Fruit fly (Drosophila melanogaster): ENCODE results near the gene bru3.

bru3 gene

DNA sequence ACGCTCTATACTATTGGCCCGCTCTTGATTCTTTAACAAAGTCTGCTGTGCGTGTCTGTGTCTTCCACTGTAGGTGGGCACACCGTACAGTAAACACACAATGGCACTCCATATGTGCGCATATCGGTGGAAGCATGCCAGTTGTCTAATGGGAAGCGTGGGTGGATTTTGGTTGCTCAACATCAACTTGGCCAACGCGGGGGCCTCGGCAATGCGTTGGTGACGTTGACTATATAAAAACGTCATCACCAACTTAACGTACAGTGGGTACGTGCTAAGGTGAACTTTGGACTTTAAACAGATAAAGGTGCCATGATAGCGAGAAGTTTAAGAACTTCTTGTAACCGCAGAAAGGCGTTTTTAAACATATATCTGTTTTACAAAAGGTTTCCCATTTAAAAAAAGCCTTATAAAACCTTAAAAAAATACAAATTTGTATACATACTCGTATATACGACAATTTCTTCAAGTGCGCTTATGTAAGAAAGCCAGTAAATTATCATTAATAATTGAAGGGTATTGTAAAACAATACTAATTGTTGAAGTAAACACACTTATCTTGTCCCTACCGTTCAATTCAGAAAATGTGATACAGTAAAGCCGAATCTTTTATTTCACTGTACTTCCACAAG is 323.5 kb downstream of the bru3 start (continued):
- TF ChIP-seq Optix (GFP tag; IDR thresholded peaks at IDR 0.05) (no peak), klu (GFP tag; IDR thresholded peaks at IDR 0.05) (no peak), CG5180 (GFP tag; optimal IDR thresholded peaks at IDR 0.05) (peak; percentile 44), grau (tag; optimal IDR thresholded peaks at IDR 0.05) (peak; percentile 92), zfh1 (GFP tag; IDR thresholded peaks at IDR 0.05) (no peak), sens (GFP tag) (peak; percentile 88), seq (GFP tag; IDR thresholded peaks at IDR 0.05) (peak; percentile 13; the same call in 1 of the 2 replicates), CG12659 (GFP tag; optimal IDR thresholded peaks at IDR 0.05) (peak; percentile 57), nom (GFP tag; optimal IDR thresholded peaks at IDR 0.05) (peak; percentile 6), BEAF-32 (GFP tag; optimal IDR thresholded peaks at IDR 0.05) (no peak), Chrac-16 (GFP tag; optimal IDR thresholded peaks at IDR 0.05) (no peak), CG17328 (GFP tag; IDR thresholded peaks at IDR 0.05) (no peak), CG12391 (tag; optimal IDR thresholded peaks at IDR 0.05) (peak; percentile 46), knrl (GFP tag; IDR thresholded peaks at IDR 0.05; ENCODE audit: partially characterized antibody) (no peak), H15 (GFP tag; IDR thresholded peaks at IDR 0.05) (no peak), tap (tag; optimal IDR thresholded peaks at IDR 0.05) (no peak), CG2712 (tag; optimal IDR thresholded peaks at IDR 0.05) (peak; percentile 31), CG14014 (GFP tag; IDR thresholded peaks at IDR 0.05) (0 out of 2 replicates have a peak, but pooled peaks have one; percentile 30), ara (GFP tag; IDR thresholded peaks at IDR 0.05) (no peak), CG8290 (GFP tag; optimal IDR thresholded peaks at IDR 0.05) (no peak), CG8290 (tag; optimal IDR thresholded peaks at IDR 0.05) (peak in 1 of 2 experiments; percentile 42), CG2678 (tag; optimal IDR thresholded peaks at IDR 0.05) (peak; percentile 76), toy (GFP tag; IDR thresholded peaks at IDR 0.05) (no peak), wdn (GFP tag; IDR thresholded peaks at IDR 0.05) (0 out of 2 replicates have a peak, but pooled peaks have one; percentile 21), crol (GFP tag; IDR thresholded peaks at IDR 0.05) (no peak), fd64A (GFP tag; optimal IDR thresholded peaks at IDR 0.05) (no peak), CG14965 (GFP tag; optimal IDR thresholded peaks at IDR 0.05; ENCODE audit: borderline replicate concordance) (no peak), Drgx (GFP tag; IDR thresholded peaks at IDR 0.05) (no peak), B-H2 (GFP tag; optimal IDR thresholded peaks at IDR 0.05) (peak; percentile 15), Rx (GFP tag; IDR thresholded peaks at IDR 0.05) (no peak), dimm (GFP tag; IDR thresholded peaks at IDR 0.05) (no peak), CG32532 (GFP tag; IDR thresholded peaks at IDR 0.05) (peak; percentile 52; the same call in 1 of the 2 replicates), CG15696 (tag; optimal IDR thresholded peaks at IDR 0.05) (no peak), Hand (GFP tag; optimal IDR thresholded peaks at IDR 0.05) (peak; percentile 60), lov (optimal IDR thresholded peaks at IDR 0.05) (no peak), lov (GFP tag; IDR thresholded peaks at IDR 0.05) (no peak), Asciz (GFP tag; optimal IDR thresholded peaks at IDR 0.05) (peak; percentile 40), CG10462 (GFP tag; optimal IDR thresholded peaks at IDR 0.05) (no peak), gt (GFP tag; IDR thresholded peaks at IDR 0.05) (no peak), CG1024 (GFP tag; IDR thresholded peaks at IDR 0.05) (no peak), Fer3 (tag; optimal IDR thresholded peaks at IDR 0.05) (peak; percentile 27), CG7839 (tag; optimal IDR thresholded peaks at IDR 0.05) (peak; percentile 67), CG3163 (GFP tag; optimal IDR thresholded peaks at IDR 0.05) (no peak), pita (GFP tag; optimal IDR thresholded peaks at IDR 0.05) (no peak), Elba2 (GFP tag; optimal IDR thresholded peaks at IDR 0.05) (no peak), CG10274 (GFP tag; optimal IDR thresholded peaks at IDR 0.05) (peak; percentile 43), CG9932 (GFP tag; IDR thresholded peaks at IDR 0.05) (peak; percentile 39; the same call in 1 of the 2 replicates), Hr51 (GFP tag; optimal IDR thresholded peaks at IDR 0.05) (peak in 1 of 2 experiments; percentile 69), CG15601 (tag; optimal IDR thresholded peaks at IDR 0.05) (no peak), CG10959 (GFP tag; IDR thresholded peaks at IDR 0.05) (no peak), Spps (tag; optimal IDR thresholded peaks at IDR 0.05) (no peak)

All from whole organism, embryonic.